Worm (Caenorhabditis elegans): ENCODE measurements around the gene C07C7.3.

- TF ChIP-seq him-1 (tag; optimal IDR thresholded peaks at IDR 0.05) (no peak), dao-5 (tag; optimal IDR thresholded peaks at IDR 0.05) (no peak)
Measured at ce11 chrIV:9159863-9160262, 6.0 kb upstream of the C07C7.3 start.
